Worm (Caenorhabditis elegans) whole organism, L1 larva: ENCODE results near the gene K08F9.1.

Experiments used
- ces-1 ChIP-seq: fragments of 150-350 bp; optimal IDR thresholded peaks from 2 replicates; lab custom pipeline; 2014; ENCODE audit warnings: missing biosample characterization, missing genetic modification reagents, missing genetic modification characterization
- egl-27 ChIP-seq, 2 experiments: fragments of 150-350 bp in 1 of 2; sonication (generic microtip); optimal IDR thresholded peaks; 3 replicates each; lab custom pipeline; 2017 to 2018; ENCODE audit warnings: missing biosample characterization in 2 of 2, missing genetic modification characterization in 2 of 2, missing genetic modification reagents in 2 of 2

- TF ChIP-seq egl-27 (tag; optimal IDR thresholded peaks at IDR 0.05; lab: Kevin White, UChicago) (no peak), ces-1 (GFP tag; lab: Kevin White, UChicago) (no peak)
These were observed 5.6 kb upstream of the K08F9.1 start, which contains the start of gene T09F5.1 for ce11 chrV:15148800-15149199.
